Worm (Caenorhabditis elegans) whole organism, midembryonic: ENCODE measurements around the gene ZK470.4.

Source experiments
- T22C8.4 ChIP-seq: fragments of 200-800 bp; sonication (Bioruptor generic); IDR thresholded peaks from 2 replicates; pipeline ENCODE4 v1.3.6; 2022; ENCODE audit warnings: missing genetic modification characterization, missing compliant biosample characterization
- cog-1 ChIP-seq: sonication (generic microtip); optimal IDR thresholded peaks from 2 replicates; lab custom pipeline; 2016; ENCODE audit warnings: missing genetic modification characterization, missing compliant biosample characterization
- med-1 ChIP-seq: sonication (generic microtip); optimal IDR thresholded peaks from 2 replicates; lab custom pipeline; 2017; ENCODE audit warnings: missing genetic modification characterization, mild to moderate bottlenecking, missing compliant biosample characterization, antibody characterized with exemption, missing genetic modification reagents; ENCODE audit not compliant: insufficient read depth
- ztf-23 ChIP-seq: fragments of 200-800 bp; sonication (Bioruptor generic); IDR thresholded peaks from 2 replicates; pipeline ENCODE4 v1.3.6; 2022; ENCODE audit warnings: missing genetic modification reagents, missing genetic modification characterization, missing compliant biosample characterization

DNA sequence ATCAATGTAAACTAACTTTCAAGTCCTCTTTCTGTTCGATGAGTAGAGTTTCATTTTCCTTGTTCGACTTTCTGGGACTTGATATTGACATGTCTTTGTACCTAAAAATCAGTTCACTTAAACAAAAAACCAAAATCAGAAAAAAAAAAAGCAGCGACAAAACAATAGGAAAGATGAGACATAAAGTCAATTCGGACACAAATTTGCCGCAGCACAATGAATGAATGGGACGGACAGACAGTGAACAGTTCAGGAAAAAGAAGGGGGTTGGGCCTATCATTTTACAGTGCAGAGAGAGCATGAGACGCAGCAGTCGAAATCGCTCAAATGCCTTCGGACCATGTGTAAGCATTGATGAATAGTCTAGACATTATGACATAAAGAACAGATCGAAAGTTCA, 47.1 kb upstream of the ZK470.4 start, which contains the start of gene mrp-6:
- TF ChIP-seq T22C8.4 (GFP tag; lab: Robert Waterston, UW) (no peak), ztf-23 (no peak), cog-1 (tag; lab: Kevin White, UChicago) (no peak), med-1 (no peak)
